Fruit fly (Drosophila melanogaster) whole organism, embryonic: ENCODE results near the gene dgt6.

Experiments
- Atf-2 ChIP-seq: fragments of 200-800 bp; sonication (Bioruptor generic); optimal IDR thresholded peaks from 2 replicates; lab custom pipeline; 2016; ENCODE audit warnings: missing biosample characterization, missing genetic modification characterization
- Atf3 ChIP-seq: fragments of 200-800 bp; sonication (Bioruptor generic); optimal IDR thresholded peaks from 3 replicates; lab custom pipeline; 2016; ENCODE audit warnings: missing biosample characterization, missing genetic modification characterization
- Atf6 ChIP-seq: fragments of 200-800 bp; sonication (Bioruptor generic); IDR thresholded peaks from 2 replicates; pipeline ENCODE4 v1.3.6; 2022; ENCODE audit warnings: missing biosample characterization, missing genetic modification characterization
- BEAF-32 ChIP-seq: fragments of 200-800 bp; sonication (Bioruptor generic); optimal IDR thresholded peaks from 3 replicates; lab custom pipeline; 2017; ENCODE audit warnings: missing biosample characterization, missing genetic modification characterization, mild to moderate bottlenecking, moderate library complexity, missing genetic modification reagents
- C15 ChIP-seq: fragments of 200-800 bp; sonication (Bioruptor generic); IDR thresholded peaks from 3 replicates; pipeline ENCODE4 v1.3.6; 2022; ENCODE audit warnings: missing biosample characterization, missing genetic modification characterization
- CG12769 ChIP-seq: fragments of 200-800 bp; sonication (Bioruptor generic); optimal IDR thresholded peaks from 2 replicates; lab custom pipeline; 2019; ENCODE audit warnings: missing biosample characterization, mild to moderate bottlenecking, missing genetic modification characterization, moderate library complexity
- CG12942 ChIP-seq: fragments of 200-800 bp; sonication (Bioruptor generic); optimal IDR thresholded peaks from 3 replicates; lab custom pipeline; 2016; ENCODE audit warnings: missing biosample characterization, missing genetic modification characterization
- CG13624 ChIP-seq: fragments of 200-800 bp; sonication (Bioruptor generic); optimal IDR thresholded peaks from 2 replicates; lab custom pipeline; 2016; ENCODE audit warnings: missing biosample characterization, missing genetic modification characterization
- CG14014 ChIP-seq: fragments of 200-800 bp; sonication (Bioruptor generic); IDR thresholded peaks from 2 replicates; pipeline ENCODE4 v1.3.6; 2022; ENCODE audit warnings: missing biosample characterization, missing genetic modification characterization
- CG1529 ChIP-seq: fragments of 200-800 bp; sonication (Bioruptor generic); optimal IDR thresholded peaks from 3 replicates; lab custom pipeline; 2018; ENCODE audit warnings: missing biosample characterization, missing genetic modification characterization
- CG15514 ChIP-seq: fragments of 200-800 bp; sonication (Bioruptor generic); optimal IDR thresholded peaks from 3 replicates; lab custom pipeline; 2017; ENCODE audit warnings: missing biosample characterization, missing genetic modification characterization, mild to moderate bottlenecking, moderate library complexity, missing genetic modification reagents
- CG16813 ChIP-seq: fragments of 200-800 bp; sonication (Bioruptor generic); IDR thresholded peaks from 3 replicates; pipeline ENCODE4 v1.3.6; 2022; ENCODE audit warnings: missing biosample characterization, missing genetic modification characterization; ENCODE audit not compliant: partially characterized antibody
- CG17186 ChIP-seq: fragments of 200-800 bp; sonication (Bioruptor generic); optimal IDR thresholded peaks from 3 replicates; lab custom pipeline; 2017; ENCODE audit warnings: missing biosample characterization, missing genetic modification reagents, missing genetic modification characterization
- CG17361 ChIP-seq: fragments of 200-800 bp; sonication (Bioruptor generic); IDR thresholded peaks from 3 replicates; pipeline ENCODE4 v1.3.6; 2022; ENCODE audit warnings: missing biosample characterization, missing genetic modification characterization
- CG18262 ChIP-seq: fragments of 200-800 bp; optimal IDR thresholded peaks from 3 replicates; lab custom pipeline; 2019; ENCODE audit warnings: missing biosample characterization, mild to moderate bottlenecking, missing genetic modification characterization, moderate library complexity
- CG30403 ChIP-seq: fragments of 200-800 bp; sonication (Bioruptor generic); optimal IDR thresholded peaks from 3 replicates; lab custom pipeline; 2016; ENCODE audit warnings: missing biosample characterization, missing genetic modification characterization
- CG30431 ChIP-seq: fragments of 200-800 bp; sonication (Bioruptor generic); optimal IDR thresholded peaks from 2 replicates; lab custom pipeline; 2017; ENCODE audit warnings: missing biosample characterization, missing genetic modification characterization
- CG4404 ChIP-seq: fragments of 200-800 bp; sonication (Bioruptor generic); IDR thresholded peaks from 2 replicates; pipeline ENCODE4 v1.3.6; 2022; ENCODE audit warnings: missing biosample characterization, missing genetic modification characterization
- CG6765 ChIP-seq: fragments of 200-800 bp; sonication (Bioruptor generic); optimal IDR thresholded peaks from 3 replicates; lab custom pipeline; 2017; ENCODE audit warnings: missing biosample characterization, mild to moderate bottlenecking, missing genetic modification characterization
- CG7271 ChIP-seq: fragments of 200-800 bp; sonication (Bioruptor generic); optimal IDR thresholded peaks from 2 replicates; lab custom pipeline; 2018; ENCODE audit warnings: missing biosample characterization, mild to moderate bottlenecking, missing genetic modification characterization, moderate library complexity
- CG7357 ChIP-seq: fragments of 200-800 bp; sonication (Bioruptor generic); IDR thresholded peaks from 3 replicates; pipeline ENCODE4 v1.3.6; 2022; ENCODE audit warnings: missing biosample characterization, missing genetic modification characterization
- CG9817 ChIP-seq: fragments of 200-800 bp; sonication (Bioruptor generic); optimal IDR thresholded peaks from 2 replicates; lab custom pipeline; 2018; ENCODE audit warnings: missing biosample characterization, mild to moderate bottlenecking, missing genetic modification characterization, moderate library complexity
- Dp ChIP-seq: fragments of 200-800 bp; sonication (Bioruptor generic); optimal IDR thresholded peaks from 2 replicates; lab custom pipeline; 2018; ENCODE audit warnings: missing biosample characterization, mild to moderate bottlenecking, missing genetic modification characterization, moderate library complexity
- Hr3 ChIP-seq: fragments of 200-800 bp; sonication (Bioruptor generic); optimal IDR thresholded peaks from 3 replicates; lab custom pipeline; 2016; ENCODE audit warnings: missing biosample characterization, missing genetic modification characterization
- Hr39 ChIP-seq: fragments of >200 bp; optimal IDR thresholded peaks from 2 replicates; lab custom pipeline; 2017
- Kr ChIP-seq: fragments of 200-800 bp; sonication (Bioruptor generic); optimal IDR thresholded peaks from 2 replicates; lab custom pipeline; 2017; ENCODE audit warnings: missing biosample characterization, mild to moderate bottlenecking, missing genetic modification characterization
- Optix ChIP-seq: fragments of 200-800 bp; sonication (Bioruptor generic); IDR thresholded peaks from 3 replicates; pipeline ENCODE4 v1.3.6; 2022; ENCODE audit warnings: missing biosample characterization, missing genetic modification characterization
- Taf1 ChIP-seq: fragments of 200-800 bp; sonication (Bioruptor generic); IDR thresholded peaks from 2 replicates; pipeline ENCODE4 v1.3.6; 2022; ENCODE audit warnings: missing biosample characterization, missing genetic modification characterization
- Tbp ChIP-seq: fragments of >200 bp; optimal IDR thresholded peaks from 2 replicates; lab custom pipeline; 2018; ENCODE audit warnings: missing biosample characterization, missing genetic modification characterization
- bigmax ChIP-seq: fragments of 200-800 bp; sonication (Bioruptor generic); optimal IDR thresholded peaks from 2 replicates; lab custom pipeline; 2018; ENCODE audit warnings: missing biosample characterization, mild to moderate bottlenecking, missing genetic modification characterization
- cad ChIP-seq: fragments of >200 bp; optimal IDR thresholded peaks from 2 replicates; lab custom pipeline; 2017; ENCODE audit warnings: missing biosample characterization, missing genetic modification characterization
- chinmo ChIP-seq: fragments of 200-800 bp; sonication (Bioruptor generic); IDR thresholded peaks from 4 replicates; pipeline ENCODE4 v1.3.6; 2022; ENCODE audit warnings: missing biosample characterization, missing genetic modification characterization; ENCODE audit not compliant: partially characterized antibody
- chm ChIP-seq: fragments of 200-800 bp; sonication (Bioruptor generic); IDR thresholded peaks from 2 replicates; pipeline ENCODE4 v1.3.6; 2022; ENCODE audit warnings: missing biosample characterization, missing genetic modification characterization
- chn ChIP-seq: fragments of 200-800 bp; sonication (Bioruptor generic); optimal IDR thresholded peaks from 2 replicates; lab custom pipeline; 2016; ENCODE audit warnings: missing biosample characterization, missing genetic modification characterization
- ci ChIP-seq: fragments of 200-800 bp; sonication (Bioruptor generic); IDR thresholded peaks from 3 replicates; pipeline ENCODE4 v1.3.6; 2022; ENCODE audit warnings: missing biosample characterization, missing genetic modification characterization
- dmrt11E ChIP-seq: fragments of 200-800 bp; sonication (Bioruptor generic); optimal IDR thresholded peaks from 3 replicates; lab custom pipeline; 2018; ENCODE audit warnings: missing biosample characterization, mild to moderate bottlenecking, missing genetic modification characterization, moderate library complexity
- dmrt99B ChIP-seq: fragments of 200-800 bp; sonication (Bioruptor generic); optimal IDR thresholded peaks from 2 replicates; lab custom pipeline; 2018; ENCODE audit warnings: missing biosample characterization, mild to moderate bottlenecking, missing genetic modification characterization, moderate library complexity
- gce ChIP-seq: fragments of 200-800 bp; sonication (Bioruptor generic); IDR thresholded peaks from 3 replicates; pipeline ENCODE4 v1.3.6; 2022; ENCODE audit warnings: missing biosample characterization, missing genetic modification characterization
- gro ChIP-seq: fragments of 200-800 bp; sonication (Bioruptor generic); optimal IDR thresholded peaks from 2 replicates; lab custom pipeline; 2016; ENCODE audit warnings: missing biosample characterization, missing genetic modification characterization
- hbn ChIP-seq: fragments of 200-800 bp; sonication (Bioruptor generic); IDR thresholded peaks from 2 replicates; pipeline ENCODE4 v1.3.6; 2022; ENCODE audit warnings: missing biosample characterization, missing genetic modification characterization; ENCODE audit not compliant: partially characterized antibody
- kni ChIP-seq: fragments of 200-800 bp; sonication (Bioruptor generic); optimal IDR thresholded peaks from 3 replicates; lab custom pipeline; 2017; ENCODE audit warnings: mild to moderate bottlenecking, missing biosample characterization, missing genetic modification reagents, missing genetic modification characterization
- lbe ChIP-seq: fragments of 200-800 bp; sonication (Bioruptor generic); optimal IDR thresholded peaks from 2 replicates; lab custom pipeline; 2016; ENCODE audit warnings: missing biosample characterization, mild to moderate bottlenecking, missing genetic modification characterization
- nmo ChIP-seq: fragments of 200-800 bp; sonication (Bioruptor generic); optimal IDR thresholded peaks from 2 replicates; lab custom pipeline; 2018; ENCODE audit warnings: missing biosample characterization, mild to moderate bottlenecking, missing genetic modification characterization, moderate library complexity
- onecut ChIP-seq: fragments of 200-800 bp; sonication (Bioruptor generic); IDR thresholded peaks from 2 replicates; pipeline ENCODE4 v1.3.6; 2022; ENCODE audit warnings: missing biosample characterization, missing genetic modification characterization
- peb ChIP-seq: fragments of 200-800 bp; sonication (Bioruptor generic); IDR thresholded peaks from 2 replicates; pipeline ENCODE4 v1.3.6; 2022; ENCODE audit warnings: missing biosample characterization, missing genetic modification characterization
- run ChIP-seq: fragments of 200-800 bp; sonication (Bioruptor generic); optimal IDR thresholded peaks from 3 replicates; lab custom pipeline; 2018; ENCODE audit warnings: missing biosample characterization, mild to moderate bottlenecking, missing genetic modification characterization
- salm ChIP-seq: fragments of 200-800 bp; sonication (Bioruptor generic); optimal IDR thresholded peaks from 2 replicates; lab custom pipeline; 2018; ENCODE audit warnings: missing biosample characterization, mild to moderate bottlenecking, missing genetic modification characterization
- schlank ChIP-seq: fragments of 200-800 bp; sonication (Bioruptor generic); optimal IDR thresholded peaks from 2 replicates; lab custom pipeline; 2018; ENCODE audit warnings: missing biosample characterization, mild to moderate bottlenecking, missing genetic modification characterization
- tap ChIP-seq: fragments of 200-800 bp; optimal IDR thresholded peaks from 3 replicates; lab custom pipeline; 2019; ENCODE audit warnings: missing biosample characterization, mild to moderate bottlenecking, missing genetic modification characterization, moderate library complexity
- trh ChIP-seq: fragments of 200-800 bp; sonication (Bioruptor generic); optimal IDR thresholded peaks from 2 replicates; lab custom pipeline; 2016; ENCODE audit warnings: missing biosample characterization, missing genetic modification characterization
- unpg ChIP-seq: fragments of 200-800 bp; sonication (Bioruptor generic); optimal IDR thresholded peaks from 3 replicates; lab custom pipeline; 2018; ENCODE audit warnings: missing biosample characterization, mild to moderate bottlenecking, missing genetic modification characterization, moderate library complexity
- usp ChIP-seq: fragments of >200 bp; optimal IDR thresholded peaks from 2 replicates; lab custom pipeline; 2017; ENCODE audit warnings: missing biosample characterization, missing genetic modification characterization

The dgt6 gene

dm6 chr3R:29087926-29088487, 42.8 kb downstream of the dgt6 start (continued):
- TF ChIP-seq CG6765 (GFP tag; lab: Kevin White, UChicago) (no peak), CG12942 (GFP tag; lab: Kevin White, UChicago) (no peak), CG12769 (no peak), hbn (GFP tag; lab: Robert Waterston, UW) (no peak), gro (GFP tag; lab: Kevin White, UChicago) (no peak), CG7357 (GFP tag; lab: Robert Waterston, UW) (no peak), tap (tag; lab: Kevin White, UChicago) (no peak), schlank (tag; lab: Kevin White, UChicago) (no peak), Kr (GFP tag; lab: Kevin White, UChicago) (no peak), CG17361 (GFP tag; lab: Robert Waterston, UW) (no peak), chm (GFP tag; lab: Robert Waterston, UW) (peak; percentile 60; the same call in 1 of the 2 replicates), Hr3 (GFP tag; lab: Kevin White, UChicago) (no peak), CG17186 (GFP tag; lab: Kevin White, UChicago) (no peak), CG1529 (no peak), C15 (no peak), CG30403 (GFP tag; lab: Kevin White, UChicago) (no peak), chinmo (0 out of 4 replicates have a peak, but pooled peaks have one; percentile 78), nmo (no peak), CG9817 (tag; lab: Kevin White, UChicago) (no peak), chn (GFP tag; lab: Kevin White, UChicago) (peak; percentile 13), CG15514 (no peak), BEAF-32 (GFP tag; lab: Kevin White, UChicago) (no peak), CG7271 (tag; lab: Kevin White, UChicago) (no peak), Tbp (no peak), lbe (GFP tag; lab: Kevin White, UChicago) (peak; percentile 37), CG14014 (GFP tag; lab: Robert Waterston, UW) (no peak), Optix (GFP tag; lab: Robert Waterston, UW) (no peak), dmrt11E (tag; lab: Kevin White, UChicago) (no peak), CG18262 (tag; lab: Kevin White, UChicago) (no peak), ci (no peak), peb (GFP tag; lab: Robert Waterston, UW) (no peak), CG4404 (no peak), CG13624 (GFP tag; lab: Kevin White, UChicago) (no peak), Hr39 (lab: Kevin White, UChicago) (no peak), CG30431 (GFP tag; lab: Kevin White, UChicago) (no peak), Atf-2 (GFP tag; lab: Kevin White, UChicago) (no peak), cad (GFP tag; lab: Kevin White, UChicago) (no peak), gce (GFP tag; lab: Robert Waterston, UW) (no peak), usp (GFP tag; lab: Kevin White, UChicago) (no peak), CG16813 (GFP tag; lab: Robert Waterston, UW) (no peak), Taf1 (GFP tag; lab: Robert Waterston, UW) (no peak), trh (no peak), Atf6 (no peak), run (tag; lab: Kevin White, UChicago) (no peak), unpg (GFP tag; lab: Kevin White, UChicago) (no peak), Dp (GFP tag; lab: Kevin White, UChicago) (no peak), onecut (peak; percentile 71), bigmax (GFP tag; lab: Kevin White, UChicago) (no peak), kni (no peak), salm (no peak), Atf3 (GFP tag; lab: Kevin White, UChicago) (no peak), dmrt99B (tag; lab: Kevin White, UChicago) (no peak)
